Worm (Caenorhabditis elegans) whole organism, early embryonic: ENCODE measurements around the gene sup-26.

ENCODE experiments used
- B0310.2 ChIP-seq: sonication (generic microtip); optimal IDR thresholded peaks from 2 replicates; lab custom pipeline; 2016; ENCODE audit warnings: mild to moderate bottlenecking, missing genetic modification characterization, missing compliant biosample characterization
- F13C5.2 ChIP-seq: sonication (generic microtip); optimal IDR thresholded peaks from 2 replicates; lab custom pipeline; 2017; ENCODE audit warnings: mild to moderate bottlenecking, missing genetic modification characterization, inconsistent platforms, missing compliant biosample characterization
- aly-1 ChIP-seq: sonication (generic microtip); optimal IDR thresholded peaks from 2 replicates; lab custom pipeline; 2016; ENCODE audit warnings: missing genetic modification characterization, missing compliant biosample characterization
- ama-1 ChIP-seq: fragments of 150-350 bp; optimal IDR thresholded peaks from 2 replicates; lab custom pipeline; 2014
- ceh-13 ChIP-seq: fragments of 200-800 bp; sonication (Bioruptor generic); optimal IDR thresholded peaks from 2 replicates; lab custom pipeline; 2018; ENCODE audit warnings: mild to moderate bottlenecking, missing genetic modification characterization, missing compliant biosample characterization
- ceh-36 ChIP-seq: sonication (generic microtip); optimal IDR thresholded peaks from 2 replicates; lab custom pipeline; 2016; ENCODE audit warnings: missing genetic modification characterization, inconsistent platforms, missing compliant biosample characterization
- ets-7 ChIP-seq: sonication (generic microtip); optimal IDR thresholded peaks from 2 replicates; lab custom pipeline; 2016; ENCODE audit warnings: missing genotype, missing genetic modification characterization, missing compliant biosample characterization
- flt-1 ChIP-seq: fragments of 200-800 bp; sonication (Bioruptor generic); IDR thresholded peaks from 2 replicates; pipeline ENCODE4 v1.3.6; 2022; ENCODE audit warnings: missing genetic modification characterization, missing compliant biosample characterization
- hmbx-1 ChIP-seq: sonication (generic microtip); optimal IDR thresholded peaks from 2 replicates; lab custom pipeline; 2016; ENCODE audit warnings: mild to moderate bottlenecking, missing genetic modification characterization, missing compliant biosample characterization
- hmg-4 ChIP-seq: fragments of 200-800 bp; sonication (Bioruptor generic); optimal IDR thresholded peaks from 2 replicates; lab custom pipeline; 2018; ENCODE audit warnings: mild to moderate bottlenecking, missing genetic modification characterization, missing compliant biosample characterization
- hnd-1 ChIP-seq: sonication (generic microtip); optimal IDR thresholded peaks from 2 replicates; lab custom pipeline; 2016; ENCODE audit warnings: missing genetic modification characterization, missing compliant biosample characterization
- pes-1 ChIP-seq: fragments of 200-800 bp; sonication (Bioruptor generic); IDR thresholded peaks from 2 replicates; pipeline ENCODE4 v1.3.6; 2022; ENCODE audit warnings: missing genetic modification reagents, missing genetic modification characterization, missing compliant biosample characterization
- scrt-1 ChIP-seq: fragments of 200-800 bp; sonication (Bioruptor generic); IDR thresholded peaks from 2 replicates; pipeline ENCODE4 v1.3.6; 2022; ENCODE audit warnings: missing genetic modification characterization, missing compliant biosample characterization
- sea-1 ChIP-seq: fragments of 200-800 bp; sonication (Bioruptor generic); conservative IDR thresholded peaks from 2 replicates; pipeline ENCODE4 v1.3.6; 2022; ENCODE audit warnings: missing genetic modification characterization, missing compliant biosample characterization
- tbx-11 ChIP-seq: fragments of 200-800 bp; sonication (Bioruptor generic); IDR thresholded peaks from 2 replicates; pipeline ENCODE4 v1.3.6; 2022; ENCODE audit warnings: missing genetic modification characterization, missing compliant biosample characterization
- tbx-37 ChIP-seq: fragments of 200-800 bp; sonication (Bioruptor generic); conservative IDR thresholded peaks from 2 replicates; pipeline ENCODE4 v1.3.6; 2022; ENCODE audit warnings: missing genetic modification reagents, missing genetic modification characterization, missing compliant biosample characterization
- tra-4 ChIP-seq: sonication (generic microtip); optimal IDR thresholded peaks from 2 replicates; lab custom pipeline; 2017; ENCODE audit warnings: missing genetic modification characterization, missing compliant biosample characterization

sup-26 gene

ce11 chrIII:4317065-4317752, 37.2 kb upstream of the sup-26 start, which contains the start of gene tag-131:
Gene tag-131 (plus strand): TSS chrIII:4317702.
- no peak for TF ChIP-seq tra-4 (tag; lab: Kevin White, UChicago)

ce11 chrIII:4314502-4314901, 34.5 kb upstream of the sup-26 start:
- TF ChIP-seq F13C5.2 (tag; lab: Kevin White, UChicago), result no peak
- TF ChIP-seq tra-4 (tag; lab: Kevin White, UChicago), result no peak
- TF ChIP-seq hmg-4 (GFP tag; lab: Kevin White, UChicago), result no peak
- TF ChIP-seq scrt-1 (GFP tag; lab: Robert Waterston, UW), result no peak
- TF ChIP-seq tbx-37 (GFP tag; lab: Robert Waterston, UW), result no peak
- no peak for TF ChIP-seq ets-7 (tag; lab: Kevin White, UChicago)
- TF ChIP-seq ceh-36 (tag; lab: Kevin White, UChicago), result no peak
- TF ChIP-seq hnd-1 (tag; lab: Kevin White, UChicago), result no peak
- no peak for TF ChIP-seq pes-1 (GFP tag; lab: Robert Waterston, UW)
- TF ChIP-seq hmbx-1 (tag; lab: Kevin White, UChicago), result no peak
- TF ChIP-seq sea-1 (GFP tag; lab: Robert Waterston, UW), result no peak
- no peak for TF ChIP-seq ama-1 (lab: Kevin White, UChicago)
- no peak for TF ChIP-seq tbx-11 (GFP tag; lab: Robert Waterston, UW)
- no peak for TF ChIP-seq flt-1 (GFP tag; lab: Robert Waterston, UW)
- no peak for TF ChIP-seq ceh-13 (GFP tag; lab: Kevin White, UChicago)
- no peak for TF ChIP-seq aly-1 (tag; lab: Kevin White, UChicago)
- TF ChIP-seq B0310.2 (tag; lab: Kevin White, UChicago), result no peak

- TF ChIP-seq flt-1 (GFP tag; lab: Robert Waterston, UW) (no peak), aly-1 (tag; lab: Kevin White, UChicago) (no peak), hmg-4 (GFP tag; lab: Kevin White, UChicago) (no peak), tbx-37 (GFP tag; lab: Robert Waterston, UW) (no peak), hnd-1 (tag; lab: Kevin White, UChicago) (no peak), ama-1 (lab: Kevin White, UChicago) (no peak)
These were observed 33.3 kb upstream of the sup-26 start, which contains the start of the genes evl-14 and dcn-1 for ce11 chrIII:4313061-4313962. Gene evl-14 (minus strand): TSS chrIII:4313128. Gene dcn-1 (plus strand): TSS chrIII:4313912.

- TF ChIP-seq F13C5.2 (tag; lab: Kevin White, UChicago) (no peak), ceh-13 (GFP tag; lab: Kevin White, UChicago) (no peak), ceh-36 (tag; lab: Kevin White, UChicago) (no peak), hmbx-1 (tag; lab: Kevin White, UChicago) (no peak), sea-1 (GFP tag; lab: Robert Waterston, UW) (no peak), tra-4 (tag; lab: Kevin White, UChicago) (no peak), ets-7 (tag; lab: Kevin White, UChicago) (no peak), B0310.2 (tag; lab: Kevin White, UChicago) (no peak), hmg-4 (GFP tag; lab: Kevin White, UChicago) (no peak), hnd-1 (tag; lab: Kevin White, UChicago) (no peak), pes-1 (GFP tag; lab: Robert Waterston, UW) (no peak), tbx-11 (GFP tag; lab: Robert Waterston, UW) (no peak), scrt-1 (GFP tag; lab: Robert Waterston, UW) (no peak), ama-1 (lab: Kevin White, UChicago) (no peak), aly-1 (tag; lab: Kevin White, UChicago) (no peak), tbx-37 (GFP tag; lab: Robert Waterston, UW) (no peak), flt-1 (GFP tag; lab: Robert Waterston, UW) (no peak)
These were observed 29.3 kb upstream of the sup-26 start for ce11 chrIII:4309303-4309702.

- TF ChIP-seq F13C5.2 (tag; lab: Kevin White, UChicago), result no peak
- TF ChIP-seq tbx-37 (GFP tag; lab: Robert Waterston, UW), result no peak
- TF ChIP-seq flt-1 (GFP tag; lab: Robert Waterston, UW), result no peak
- no peak for TF ChIP-seq ets-7 (tag; lab: Kevin White, UChicago)
- TF ChIP-seq hnd-1 (tag; lab: Kevin White, UChicago), result no peak
- TF ChIP-seq scrt-1 (GFP tag; lab: Robert Waterston, UW), result no peak
- TF ChIP-seq tbx-11 (GFP tag; lab: Robert Waterston, UW), result no peak
- TF ChIP-seq ceh-13 (GFP tag; lab: Kevin White, UChicago), result no peak
- TF ChIP-seq tra-4 (tag; lab: Kevin White, UChicago), result no peak
- TF ChIP-seq ceh-36 (tag; lab: Kevin White, UChicago), result no peak
- no peak for TF ChIP-seq aly-1 (tag; lab: Kevin White, UChicago)
- no peak for TF ChIP-seq pes-1 (GFP tag; lab: Robert Waterston, UW)
- no peak for TF ChIP-seq hmbx-1 (tag; lab: Kevin White, UChicago)
- TF ChIP-seq sea-1 (GFP tag; lab: Robert Waterston, UW), result no peak
- no peak for TF ChIP-seq B0310.2 (tag; lab: Kevin White, UChicago)
These were observed 22.8 kb upstream of the sup-26 start for ce11 chrIII:4302780-4303179.

- no peak for TF ChIP-seq F13C5.2 (tag; lab: Kevin White, UChicago)
- TF ChIP-seq tbx-37 (GFP tag; lab: Robert Waterston, UW), result no peak
- no peak for TF ChIP-seq pes-1 (GFP tag; lab: Robert Waterston, UW)
- no peak for TF ChIP-seq ceh-13 (GFP tag; lab: Kevin White, UChicago)
- no peak for TF ChIP-seq B0310.2 (tag; lab: Kevin White, UChicago)
- TF ChIP-seq tbx-11 (GFP tag; lab: Robert Waterston, UW), result no peak
- TF ChIP-seq ceh-36 (tag; lab: Kevin White, UChicago), result no peak
- no peak for TF ChIP-seq flt-1 (GFP tag; lab: Robert Waterston, UW)
These were observed 22.3 kb upstream of the sup-26 start, which contains the start of gene R10E4.9 for ce11 chrIII:4302293-4302692. Gene R10E4.9 (minus strand): TSS chrIII:4302393.
